Worm (Caenorhabditis elegans): ENCODE measurements around the gene C50A2.3.

- TF ChIP-seq nhr-76 (tag; optimal IDR thresholded peaks at IDR 0.05) (no peak), pha-4 (tag; optimal IDR thresholded peaks at IDR 0.05) (no peak), drap-1 (GFP tag; optimal IDR thresholded peaks at IDR 0.05) (no peak), ceh-39 (tag; optimal IDR thresholded peaks at IDR 0.05) (no peak), nhr-2 (tag; optimal IDR thresholded peaks at IDR 0.05) (no peak), lsy-2 (tag; optimal IDR thresholded peaks at IDR 0.05) (no peak), elt-3 (tag; optimal IDR thresholded peaks at IDR 0.05) (no peak), elt-1 (tag; optimal IDR thresholded peaks at IDR 0.05; ENCODE audit: borderline replicate concordance, insufficient read depth) (no peak), nhr-237 (tag; optimal IDR thresholded peaks at IDR 0.05) (no peak)
Observed at ce11 chrIV:1199501-1199900, 41.7 kb upstream of the C50A2.3 start.
